Fruit fly (Drosophila melanogaster) Kc167 (cell line): ENCODE measurements around the gene Vps45.

Experiments used
- h ChIP-seq: fragments of >200 bp; optimal IDR thresholded peaks from 3 replicates; lab custom pipeline; 2018; ENCODE audit warnings: missing external identifiers
- psq ChIP-seq: fragments of >200 bp; optimal IDR thresholded peaks from 2 replicates; lab custom pipeline; 2017; ENCODE audit warnings: missing external identifiers
- ttk ChIP-seq: sonication (Bioruptor generic); optimal IDR thresholded peaks from 2 replicates; lab custom pipeline; 2017; ENCODE audit warnings: missing external identifiers

DNA sequence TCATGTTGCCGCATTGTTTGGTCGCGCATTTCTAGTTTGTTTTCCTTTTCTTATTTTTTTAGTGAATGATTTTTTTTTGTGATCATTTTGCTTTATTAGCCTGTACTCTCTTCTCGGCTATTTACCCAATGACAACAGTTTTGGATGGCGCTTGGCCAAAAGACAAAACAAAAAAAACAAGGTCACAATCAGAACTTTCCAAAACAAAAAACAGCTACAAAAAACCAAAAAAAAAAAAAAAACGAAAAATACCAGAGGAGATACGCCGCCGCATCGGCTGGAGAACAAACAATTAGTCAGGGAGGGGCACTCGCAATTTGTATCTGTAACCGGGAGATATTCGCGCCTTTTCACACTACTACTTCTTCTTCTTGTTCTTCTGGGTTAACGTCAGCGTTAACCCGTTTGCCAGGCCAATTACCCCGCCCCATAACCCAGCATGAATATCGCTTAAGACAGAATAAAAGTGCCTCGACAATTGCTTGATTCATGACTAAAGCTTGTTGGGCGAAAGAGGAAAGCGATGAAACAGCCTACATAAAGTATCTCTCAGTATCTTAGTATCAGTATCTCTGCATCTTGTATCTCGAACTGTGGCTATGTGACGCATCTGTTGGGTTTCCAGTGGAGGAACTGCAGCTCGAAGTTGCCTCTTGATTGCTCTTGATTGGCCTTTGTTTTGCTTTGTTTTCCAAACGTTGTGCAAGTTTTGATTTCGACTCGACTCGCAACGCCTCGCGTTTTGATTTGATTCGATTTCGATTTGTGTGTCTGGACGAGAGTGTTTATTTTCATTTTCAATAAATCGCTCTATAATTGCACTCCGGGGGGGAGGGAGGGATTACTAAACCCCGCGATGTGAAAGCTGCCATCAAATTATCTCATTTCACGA lies 43.4 kb downstream of the Vps45 start:
- no peak for TF ChIP-seq psq (lab: Kevin White, UChicago)
- no peak for TF ChIP-seq ttk
- TF ChIP-seq h = no peak
